Fruit fly (Drosophila melanogaster) whole organism, embryonic: ENCODE data around the gene CG34284.

Experiments
- Atf6 ChIP-seq: fragments of 200-800 bp; sonication (Bioruptor generic); IDR thresholded peaks from 2 replicates; pipeline ENCODE4 v1.3.6; 2022; ENCODE audit warnings: missing biosample characterization, missing genetic modification characterization
- C15 ChIP-seq: fragments of 200-800 bp; sonication (Bioruptor generic); IDR thresholded peaks from 3 replicates; pipeline ENCODE4 v1.3.6; 2022; ENCODE audit warnings: missing biosample characterization, missing genetic modification characterization
- CG10979 ChIP-seq: fragments of 200-800 bp; sonication (Bioruptor generic); optimal IDR thresholded peaks from 2 replicates; lab custom pipeline; 2018; ENCODE audit warnings: missing biosample characterization, mild to moderate bottlenecking, missing genetic modification characterization, moderate library complexity
- CG11247 ChIP-seq: fragments of 200-800 bp; sonication (Bioruptor generic); IDR thresholded peaks from 2 replicates; pipeline ENCODE4 v1.3.6; 2022; ENCODE audit warnings: missing biosample characterization, missing genetic modification characterization
- CG17328 ChIP-seq: fragments of 200-800 bp; sonication (Bioruptor generic); IDR thresholded peaks from 2 replicates; pipeline ENCODE4 v1.3.6; 2022; ENCODE audit warnings: missing biosample characterization, missing genetic modification characterization
- CG17359 ChIP-seq: fragments of 200-800 bp; sonication (Bioruptor generic); optimal IDR thresholded peaks from 3 replicates; lab custom pipeline; 2018; ENCODE audit warnings: missing biosample characterization, mild to moderate bottlenecking, missing genetic modification characterization, moderate library complexity
- CG17385 ChIP-seq: fragments of 200-800 bp; sonication (Bioruptor generic); optimal IDR thresholded peaks from 3 replicates; lab custom pipeline; 2018; ENCODE audit warnings: missing biosample characterization, mild to moderate bottlenecking, missing genetic modification characterization
- CG18262 ChIP-seq: fragments of 200-800 bp; optimal IDR thresholded peaks from 3 replicates; lab custom pipeline; 2019; ENCODE audit warnings: missing biosample characterization, mild to moderate bottlenecking, missing genetic modification characterization, moderate library complexity
- CG2120 ChIP-seq: fragments of 200-800 bp; sonication (Bioruptor generic); optimal IDR thresholded peaks from 3 replicates; lab custom pipeline; 2016; ENCODE audit warnings: missing biosample characterization, missing genetic modification characterization
- CG2875 ChIP-seq: fragments of 200-800 bp; sonication (Bioruptor generic); optimal IDR thresholded peaks from 2 replicates; lab custom pipeline; 2017; ENCODE audit warnings: missing biosample characterization, mild to moderate bottlenecking, missing genetic modification characterization, missing genetic modification reagents
- CG30431 ChIP-seq: fragments of 200-800 bp; sonication (Bioruptor generic); optimal IDR thresholded peaks from 2 replicates; lab custom pipeline; 2017; ENCODE audit warnings: missing biosample characterization, missing genetic modification characterization
- CG3065 ChIP-seq: fragments of 200-800 bp; sonication (Bioruptor generic); optimal IDR thresholded peaks from 2 replicates; lab custom pipeline; 2016; ENCODE audit warnings: missing biosample characterization, missing genetic modification characterization
- CG32767 ChIP-seq: fragments of 200-800 bp; sonication (Bioruptor generic); IDR thresholded peaks from 2 replicates; pipeline ENCODE4 v1.3.6; 2022; ENCODE audit warnings: missing biosample characterization, missing genetic modification characterization
- CG3281 ChIP-seq: fragments of 200-800 bp; sonication (Bioruptor generic); optimal IDR thresholded peaks from 3 replicates; lab custom pipeline; 2017; ENCODE audit warnings: missing biosample characterization, mild to moderate bottlenecking, missing genetic modification characterization
- CG5180 ChIP-seq: fragments of 200-800 bp; sonication (Bioruptor generic); optimal IDR thresholded peaks from 3 replicates; lab custom pipeline; 2017; ENCODE audit warnings: missing biosample characterization, missing genetic modification characterization, mild to moderate bottlenecking, moderate library complexity, missing genetic modification reagents
- CG7839 ChIP-seq: fragments of 200-800 bp; sonication (Bioruptor generic); optimal IDR thresholded peaks from 3 replicates; lab custom pipeline; 2018; ENCODE audit warnings: missing biosample characterization, mild to moderate bottlenecking, missing genetic modification characterization, moderate library complexity
- CG8359 ChIP-seq: fragments of 200-800 bp; sonication (Bioruptor generic); optimal IDR thresholded peaks from 2 replicates; lab custom pipeline; 2017; ENCODE audit warnings: missing biosample characterization, mild to moderate bottlenecking, missing genetic modification characterization, borderline replicate concordance
- Camta ChIP-seq: fragments of 200-800 bp; sonication (Bioruptor generic); optimal IDR thresholded peaks from 2 replicates; lab custom pipeline; 2016; ENCODE audit warnings: missing biosample characterization, missing genetic modification characterization
- Dfd ChIP-seq, 2 experiments: fragments of >200 bp; optimal IDR thresholded peaks; 2 replicates each; lab custom pipeline; 2017; ENCODE audit warnings: missing biosample characterization in 2 of 2, missing genetic modification characterization in 2 of 2
- Dip2 ChIP-seq: fragments of 200-800 bp; sonication (Bioruptor generic); IDR thresholded peaks from 2 replicates; pipeline ENCODE4 v1.3.6; 2022; ENCODE audit warnings: missing biosample characterization, missing genetic modification characterization
- Ets97D ChIP-seq: fragments of 200-800 bp; sonication (Bioruptor generic); optimal IDR thresholded peaks from 3 replicates; lab custom pipeline; 2016; ENCODE audit warnings: missing biosample characterization, missing genetic modification characterization
- H2.0 ChIP-seq: fragments of 200-800 bp; sonication (Bioruptor generic); IDR thresholded peaks from 2 replicates; pipeline ENCODE4 v1.3.6; 2022; ENCODE audit warnings: missing biosample characterization, missing genetic modification characterization
- Hsf ChIP-seq: fragments of 200-800 bp; sonication (Bioruptor generic); optimal IDR thresholded peaks from 3 replicates; lab custom pipeline; 2016; ENCODE audit warnings: missing biosample characterization, missing genetic modification characterization
- Nf-YB ChIP-seq: fragments of 200-800 bp; sonication (Bioruptor generic); optimal IDR thresholded peaks from 3 replicates; lab custom pipeline; 2019; ENCODE audit warnings: missing biosample characterization, mild to moderate bottlenecking, missing genetic modification characterization, moderate library complexity
- Oaz ChIP-seq: fragments of 200-800 bp; sonication (Bioruptor generic); IDR thresholded peaks from 2 replicates; pipeline ENCODE4 v1.3.6; 2022; ENCODE audit warnings: missing biosample characterization, missing genetic modification characterization
- Sox102F ChIP-seq: fragments of 200-800 bp; sonication (Bioruptor generic); optimal IDR thresholded peaks from 2 replicates; lab custom pipeline; 2018; ENCODE audit warnings: missing biosample characterization, mild to moderate bottlenecking, missing genetic modification characterization, moderate library complexity
- Usf ChIP-seq: fragments of 200-800 bp; sonication (Bioruptor generic); optimal IDR thresholded peaks from 2 replicates; lab custom pipeline; 2017; ENCODE audit warnings: missing genotype, missing biosample characterization, missing genetic modification characterization
- YL-1 ChIP-seq: fragments of 200-800 bp; sonication (Bioruptor generic); optimal IDR thresholded peaks from 3 replicates; lab custom pipeline; 2017; ENCODE audit warnings: missing biosample characterization, mild to moderate bottlenecking, missing genetic modification characterization
- ash1 ChIP-seq: fragments of 200-800 bp; sonication (Bioruptor generic); optimal IDR thresholded peaks from 2 replicates; lab custom pipeline; 2018; ENCODE audit warnings: missing biosample characterization, mild to moderate bottlenecking, missing genetic modification characterization
- bbx ChIP-seq: fragments of 200-800 bp; sonication (Bioruptor generic); IDR thresholded peaks from 2 replicates; pipeline ENCODE4 v1.3.6; 2022; ENCODE audit warnings: missing biosample characterization, missing genetic modification characterization; ENCODE audit not compliant: partially characterized antibody
- bowl ChIP-seq: fragments of 200-800 bp; sonication (Bioruptor generic); IDR thresholded peaks from 2 replicates; pipeline ENCODE4 v1.3.6; 2022; ENCODE audit warnings: missing biosample characterization, missing genetic modification characterization
- cad ChIP-seq: fragments of >200 bp; optimal IDR thresholded peaks from 2 replicates; lab custom pipeline; 2017; ENCODE audit warnings: missing biosample characterization, missing genetic modification characterization
- dysf ChIP-seq: fragments of 200-800 bp; sonication (Bioruptor generic); IDR thresholded peaks from 3 replicates; pipeline ENCODE4 v1.3.6; 2022; ENCODE audit warnings: missing biosample characterization, missing genetic modification characterization
- en ChIP-seq: fragments of 200-800 bp; sonication (Bioruptor generic); optimal IDR thresholded peaks from 2 replicates; lab custom pipeline; 2016; ENCODE audit warnings: missing biosample characterization, missing genetic modification characterization
- exex ChIP-seq: fragments of 200-800 bp; sonication (Bioruptor generic); optimal IDR thresholded peaks from 4 replicates; lab custom pipeline; 2018; ENCODE audit warnings: missing biosample characterization, mild to moderate bottlenecking, missing genetic modification characterization, moderate library complexity
- gcm2 ChIP-seq: fragments of 200-800 bp; sonication (Bioruptor generic); optimal IDR thresholded peaks from 2 replicates; lab custom pipeline; 2016; ENCODE audit warnings: missing biosample characterization, missing genetic modification characterization
- gfzf ChIP-seq: fragments of 200-800 bp; sonication (Bioruptor generic); optimal IDR thresholded peaks from 2 replicates; lab custom pipeline; 2016; ENCODE audit warnings: missing biosample characterization, mild to moderate bottlenecking, missing genetic modification characterization, moderate library complexity
- gt ChIP-seq: fragments of 200-800 bp; sonication (Bioruptor generic); IDR thresholded peaks from 2 replicates; pipeline ENCODE4 v1.3.6; 2022; ENCODE audit warnings: missing biosample characterization, missing genetic modification characterization
- hb ChIP-seq: fragments of 200-800 bp; sonication (Bioruptor generic); IDR thresholded peaks from 3 replicates; pipeline ENCODE4 v1.3.6; 2022; ENCODE audit warnings: missing biosample characterization, missing genetic modification characterization; ENCODE audit not compliant: partially characterized antibody
- insv ChIP-seq, 2 experiments: fragments of 200-800 bp; sonication (Bioruptor generic); optimal IDR thresholded peaks; 3 replicates each; lab custom pipeline; 2016 to 2018; ENCODE audit warnings: missing biosample characterization in 2 of 2, missing genetic modification characterization in 2 of 2
- psq ChIP-seq: fragments of 200-800 bp; sonication (Bioruptor generic); optimal IDR thresholded peaks from 2 replicates; lab custom pipeline; 2017; ENCODE audit warnings: missing biosample characterization, missing genetic modification characterization
- run ChIP-seq: fragments of 200-800 bp; sonication (Bioruptor generic); optimal IDR thresholded peaks from 3 replicates; lab custom pipeline; 2018; ENCODE audit warnings: missing biosample characterization, mild to moderate bottlenecking, missing genetic modification characterization
- salm ChIP-seq: fragments of 200-800 bp; sonication (Bioruptor generic); optimal IDR thresholded peaks from 2 replicates; lab custom pipeline; 2018; ENCODE audit warnings: missing biosample characterization, mild to moderate bottlenecking, missing genetic modification characterization
- scrt ChIP-seq: fragments of 200-800 bp; sonication (Bioruptor generic); optimal IDR thresholded peaks from 2 replicates; lab custom pipeline; 2018; ENCODE audit warnings: missing biosample characterization, mild to moderate bottlenecking, missing genetic modification characterization, moderate library complexity
- shn ChIP-seq: fragments of 200-800 bp; sonication (Bioruptor generic); optimal IDR thresholded peaks from 3 replicates; lab custom pipeline; 2016; ENCODE audit warnings: missing biosample characterization, missing genetic modification characterization
- slou ChIP-seq: fragments of 200-800 bp; sonication (Bioruptor generic); optimal IDR thresholded peaks from 3 replicates; lab custom pipeline; 2016; ENCODE audit warnings: missing biosample characterization, missing genetic modification characterization
- sqz ChIP-seq: fragments of 200-800 bp; sonication (Bioruptor generic); optimal IDR thresholded peaks from 3 replicates; lab custom pipeline; 2018; ENCODE audit warnings: missing biosample characterization, mild to moderate bottlenecking, missing genetic modification characterization
- stwl ChIP-seq: fragments of 200-800 bp; sonication (Bioruptor generic); optimal IDR thresholded peaks from 3 replicates; lab custom pipeline; 2018; ENCODE audit warnings: missing biosample characterization, mild to moderate bottlenecking, missing genetic modification characterization, moderate library complexity
- wek ChIP-seq: fragments of 200-800 bp; sonication (Bioruptor generic); optimal IDR thresholded peaks from 3 replicates; lab custom pipeline; 2018; ENCODE audit warnings: missing biosample characterization, mild to moderate bottlenecking, missing genetic modification characterization, moderate library complexity

The CG34284 gene

dm6 chr3R:18928918-18929705 is 26.4 kb upstream of the CG34284 start, which contains the start of gene CG42613 (continued):
- no peak for TF ChIP-seq psq (GFP tag; lab: Kevin White, UChicago)
- no peak for TF ChIP-seq Nf-YB
- TF ChIP-seq CG11247 (GFP tag; lab: Robert Waterston, UW) = peak; percentile 66
- TF ChIP-seq bowl = no peak; the same call in 1 of the 2 replicates
- peak; percentile 45; the same call in 2 of the 3 replicates for TF ChIP-seq dysf (GFP tag; lab: Robert Waterston, UW)
- TF ChIP-seq CG3065 (GFP tag; lab: Kevin White, UChicago) = peak; percentile 2
- TF ChIP-seq insv (GFP tag; optimal IDR thresholded peaks at IDR 0.05; lab: Kevin White, UChicago) = peak in 1 of 2 experiments; percentile 37
- TF ChIP-seq CG7839 (tag; lab: Kevin White, UChicago) = peak; percentile 37
- TF ChIP-seq Atf6 = no peak
- TF ChIP-seq gt = no peak; the same call in 1 of the 2 replicates
- peak; percentile 58 for TF ChIP-seq shn (GFP tag; lab: Kevin White, UChicago)
- TF ChIP-seq hb (GFP tag; lab: Robert Waterston, UW) = no peak
- TF ChIP-seq Camta (GFP tag; lab: Kevin White, UChicago) = peak; percentile 44
- TF ChIP-seq CG3281 = peak; percentile 79
- TF ChIP-seq slou (GFP tag; lab: Kevin White, UChicago) = no peak
- peak; percentile 7 for TF ChIP-seq Usf (GFP tag; lab: Kevin White, UChicago)
- TF ChIP-seq sqz (GFP tag; lab: Kevin White, UChicago) = no peak
- TF ChIP-seq H2.0 = peak; percentile 72; the same call in 1 of the 2 replicates
- TF ChIP-seq exex = no peak
- TF ChIP-seq CG18262 (tag; lab: Kevin White, UChicago) = peak; percentile 29
- peak; percentile 58 for TF ChIP-seq CG17385
- no peak for TF ChIP-seq CG32767
- no peak for TF ChIP-seq Dip2 (GFP tag; lab: Robert Waterston, UW)
- no peak for TF ChIP-seq YL-1 (GFP tag; lab: Kevin White, UChicago)
- TF ChIP-seq CG2875 (GFP tag; lab: Kevin White, UChicago) = peak; percentile 67
- TF ChIP-seq run (tag; lab: Kevin White, UChicago) = no peak
- TF ChIP-seq CG2120 (GFP tag; lab: Kevin White, UChicago) = no peak
- TF ChIP-seq gfzf (GFP tag; lab: Kevin White, UChicago) = peak; percentile 1
- peak; percentile 81 for TF ChIP-seq wek (GFP tag; lab: Kevin White, UChicago)
- peak; percentile 95 for TF ChIP-seq Ets97D (GFP tag; lab: Kevin White, UChicago)
- peak; percentile 64 for TF ChIP-seq Hsf
- TF ChIP-seq CG17328 = peak; percentile 85
- TF ChIP-seq Sox102F (GFP tag; lab: Kevin White, UChicago) = peak; percentile 17
- TF ChIP-seq CG30431 = peak; percentile 52
- peak; percentile 60; the same call in 1 of the 2 replicates for TF ChIP-seq Oaz (GFP tag; lab: Robert Waterston, UW)
- peak; percentile 98 for TF ChIP-seq stwl (tag; lab: Kevin White, UChicago)
- TF ChIP-seq CG5180 (GFP tag; lab: Kevin White, UChicago) = peak; percentile 57
- TF ChIP-seq bbx (GFP tag; lab: Robert Waterston, UW) = peak; percentile 75
- TF ChIP-seq CG17359 (tag; lab: Kevin White, UChicago) = peak; percentile 72
- TF ChIP-seq CG8359 (GFP tag; lab: Kevin White, UChicago) = peak; percentile 67
- no peak for TF ChIP-seq scrt
- TF ChIP-seq salm (tag; lab: Kevin White, UChicago) = peak; percentile 47
- TF ChIP-seq cad (GFP tag; lab: Kevin White, UChicago) = no peak
- no peak for TF ChIP-seq ash1
- TF ChIP-seq C15 (GFP tag; lab: Robert Waterston, UW) = no peak
- peak; percentile 61 for TF ChIP-seq en
- no peak for TF ChIP-seq gcm2 (GFP tag; lab: Kevin White, UChicago)
- peak; percentile 57 for TF ChIP-seq CG10979 (tag; lab: Kevin White, UChicago)
- no peak for TF ChIP-seq Dfd (GFP tag; optimal IDR thresholded peaks at IDR 0.05; lab: Kevin White, UChicago)
